Fruit fly (Drosophila melanogaster) whole organism, embryonic: ENCODE results near the gene Vps52.

Experiments used
- B-H2 ChIP-seq: fragments of 200-800 bp; sonication (Bioruptor generic); optimal IDR thresholded peaks from 2 replicates; lab custom pipeline; 2018; ENCODE audit warnings: missing biosample characterization, mild to moderate bottlenecking, missing genetic modification characterization
- CG10543 ChIP-seq: fragments of 200-800 bp; sonication (Bioruptor generic); optimal IDR thresholded peaks from 3 replicates; lab custom pipeline; 2017; ENCODE audit warnings: missing biosample characterization, mild to moderate bottlenecking, missing genetic modification characterization, moderate library complexity
- CG10979 ChIP-seq: fragments of 200-800 bp; sonication (Bioruptor generic); optimal IDR thresholded peaks from 2 replicates; lab custom pipeline; 2018; ENCODE audit warnings: missing biosample characterization, mild to moderate bottlenecking, missing genetic modification characterization, moderate library complexity
- CG11398 ChIP-seq: fragments of 200-800 bp; sonication (Bioruptor generic); optimal IDR thresholded peaks from 2 replicates; lab custom pipeline; 2016; ENCODE audit warnings: missing biosample characterization, missing genetic modification characterization
- CG11504 ChIP-seq: fragments of 200-800 bp; sonication (Bioruptor generic); optimal IDR thresholded peaks from 3 replicates; lab custom pipeline; 2019; ENCODE audit warnings: missing biosample characterization, mild to moderate bottlenecking, missing genetic modification characterization, moderate library complexity
- CG11696 ChIP-seq: fragments of 200-800 bp; sonication (Bioruptor generic); IDR thresholded peaks from 2 replicates; pipeline ENCODE4 v1.3.6; 2022; ENCODE audit warnings: missing biosample characterization, missing genetic modification characterization
- CG12155 ChIP-seq: fragments of 200-800 bp; sonication (Bioruptor generic); optimal IDR thresholded peaks from 3 replicates; lab custom pipeline; 2016; ENCODE audit warnings: missing biosample characterization, missing genetic modification characterization
- CG12236 ChIP-seq: fragments of 200-800 bp; sonication (Bioruptor generic); optimal IDR thresholded peaks from 2 replicates; lab custom pipeline; 2016; ENCODE audit warnings: missing biosample characterization, missing genetic modification characterization
- CG1233 ChIP-seq: fragments of 200-800 bp; sonication (Bioruptor generic); optimal IDR thresholded peaks from 4 replicates; lab custom pipeline; 2018; ENCODE audit warnings: missing biosample characterization, mild to moderate bottlenecking, missing genetic modification characterization
- CG14710 ChIP-seq: fragments of 200-800 bp; sonication (Bioruptor generic); optimal IDR thresholded peaks from 3 replicates; lab custom pipeline; 2019; ENCODE audit warnings: missing biosample characterization, mild to moderate bottlenecking, missing genetic modification characterization, moderate library complexity
- CG14860 ChIP-seq: fragments of 200-800 bp; sonication (Bioruptor generic); IDR thresholded peaks from 3 replicates; pipeline ENCODE4 v1.3.6; 2022; ENCODE audit warnings: missing biosample characterization, missing genetic modification characterization; ENCODE audit not compliant: partially characterized antibody
- CG17361 ChIP-seq: fragments of 200-800 bp; sonication (Bioruptor generic); IDR thresholded peaks from 3 replicates; pipeline ENCODE4 v1.3.6; 2022; ENCODE audit warnings: missing biosample characterization, missing genetic modification characterization
- CG18599 ChIP-seq: fragments of 200-800 bp; sonication (Bioruptor generic); optimal IDR thresholded peaks from 3 replicates; lab custom pipeline; 2017; ENCODE audit warnings: missing biosample characterization, missing genetic modification characterization, mild to moderate bottlenecking, moderate library complexity, missing genetic modification reagents
- CG2889 ChIP-seq: fragments of 200-800 bp; sonication (Bioruptor generic); IDR thresholded peaks from 3 replicates; pipeline ENCODE4 v1.3.6; 2022; ENCODE audit warnings: missing biosample characterization, missing genetic modification characterization
- CG3838 ChIP-seq: fragments of 200-800 bp; sonication (Bioruptor generic); optimal IDR thresholded peaks from 3 replicates; lab custom pipeline; 2016; ENCODE audit warnings: missing biosample characterization, missing genetic modification characterization
- CG4404 ChIP-seq: fragments of 200-800 bp; sonication (Bioruptor generic); IDR thresholded peaks from 2 replicates; pipeline ENCODE4 v1.3.6; 2022; ENCODE audit warnings: missing biosample characterization, missing genetic modification characterization
- CG4424 ChIP-seq: fragments of 200-800 bp; sonication (Bioruptor generic); optimal IDR thresholded peaks from 3 replicates; lab custom pipeline; 2016; ENCODE audit warnings: missing biosample characterization, missing genetic modification characterization
- CG9215 ChIP-seq: fragments of 200-800 bp; sonication (Bioruptor generic); IDR thresholded peaks from 2 replicates; pipeline ENCODE4 v1.3.6; 2022; ENCODE audit warnings: missing biosample characterization, missing genetic modification characterization
- CG9727 ChIP-seq: fragments of 200-800 bp; sonication (Bioruptor generic); optimal IDR thresholded peaks from 3 replicates; lab custom pipeline; 2017; ENCODE audit warnings: missing biosample characterization, mild to moderate bottlenecking, missing genetic modification characterization
- CG9817 ChIP-seq: fragments of 200-800 bp; sonication (Bioruptor generic); optimal IDR thresholded peaks from 2 replicates; lab custom pipeline; 2018; ENCODE audit warnings: missing biosample characterization, mild to moderate bottlenecking, missing genetic modification characterization, moderate library complexity
- D19B ChIP-seq: fragments of 200-800 bp; sonication (Bioruptor generic); optimal IDR thresholded peaks from 2 replicates; lab custom pipeline; 2017; ENCODE audit warnings: missing biosample characterization, mild to moderate bottlenecking, missing genetic modification characterization
- Dfd ChIP-seq, 2 experiments: fragments of >200 bp; optimal IDR thresholded peaks; 2 replicates each; lab custom pipeline; 2017; ENCODE audit warnings: missing biosample characterization in 2 of 2, missing genetic modification characterization in 2 of 2
- Dll ChIP-seq: fragments of 200-800 bp; sonication (Bioruptor generic); IDR thresholded peaks from 4 replicates; pipeline ENCODE4 v1.3.6; 2022; ENCODE audit warnings: missing biosample characterization, missing genetic modification characterization; ENCODE audit not compliant: partially characterized antibody
- Dref ChIP-seq: fragments of 200-800 bp; sonication (Bioruptor generic); IDR thresholded peaks from 2 replicates; pipeline ENCODE4 v1.3.6; 2022; ENCODE audit warnings: missing biosample characterization, missing genetic modification characterization
- Hr3 ChIP-seq: fragments of 200-800 bp; sonication (Bioruptor generic); optimal IDR thresholded peaks from 3 replicates; lab custom pipeline; 2016; ENCODE audit warnings: missing biosample characterization, missing genetic modification characterization
- Hr39 ChIP-seq: fragments of >200 bp; optimal IDR thresholded peaks from 2 replicates; lab custom pipeline; 2017
- Lhr ChIP-seq: fragments of 200-800 bp; sonication (Bioruptor generic); optimal IDR thresholded peaks from 3 replicates; lab custom pipeline; 2017; ENCODE audit warnings: mild to moderate bottlenecking, missing biosample characterization, missing genetic modification reagents, missing genetic modification characterization
- Lim3 ChIP-seq: fragments of 200-800 bp; sonication (Bioruptor generic); IDR thresholded peaks from 2 replicates; pipeline ENCODE4 v1.3.6; 2022; ENCODE audit warnings: missing biosample characterization, missing genetic modification characterization
- Rfx ChIP-seq: fragments of 200-800 bp; sonication (Bioruptor generic); IDR thresholded peaks from 2 replicates; pipeline ENCODE4 v1.3.6; 2022; ENCODE audit warnings: missing biosample characterization, missing genetic modification characterization
- Sry-β ChIP-seq: fragments of 200-800 bp; sonication (Bioruptor generic); optimal IDR thresholded peaks from 2 replicates; lab custom pipeline; 2018; ENCODE audit warnings: missing biosample characterization, mild to moderate bottlenecking, missing genetic modification characterization, moderate library complexity
- Stat92E ChIP-seq, 3 experiments: fragments of >200 bp in 2 of 3; fragments of 200-800 bp in 1 of 3; sonication (Bioruptor generic) in 1 of 3; optimal IDR thresholded peaks; 2 replicates each; lab custom pipeline; 2017 to 2019; ENCODE audit warnings: missing biosample characterization in 3 of 3, missing genetic modification characterization in 3 of 3, mild to moderate bottlenecking in 1 of 3, moderate library complexity in 1 of 3
- YL-1 ChIP-seq: fragments of 200-800 bp; sonication (Bioruptor generic); optimal IDR thresholded peaks from 3 replicates; lab custom pipeline; 2017; ENCODE audit warnings: missing biosample characterization, mild to moderate bottlenecking, missing genetic modification characterization
- bigmax ChIP-seq: fragments of 200-800 bp; sonication (Bioruptor generic); optimal IDR thresholded peaks from 2 replicates; lab custom pipeline; 2018; ENCODE audit warnings: missing biosample characterization, mild to moderate bottlenecking, missing genetic modification characterization
- cad ChIP-seq: fragments of >200 bp; optimal IDR thresholded peaks from 2 replicates; lab custom pipeline; 2017; ENCODE audit warnings: missing biosample characterization, missing genetic modification characterization
- cwo ChIP-seq: fragments of 200-800 bp; sonication (Bioruptor generic); optimal IDR thresholded peaks from 3 replicates; lab custom pipeline; 2017; ENCODE audit warnings: missing biosample characterization, missing genetic modification characterization, mild to moderate bottlenecking, moderate library complexity, missing genetic modification reagents
- ems ChIP-seq: fragments of 200-800 bp; sonication (Bioruptor generic); optimal IDR thresholded peaks from 3 replicates; lab custom pipeline; 2016; ENCODE audit warnings: missing biosample characterization, missing genetic modification characterization
- en ChIP-seq: fragments of 200-800 bp; sonication (Bioruptor generic); optimal IDR thresholded peaks from 2 replicates; lab custom pipeline; 2016; ENCODE audit warnings: missing biosample characterization, missing genetic modification characterization
- fd96Cb ChIP-seq: fragments of 200-800 bp; sonication (Bioruptor generic); optimal IDR thresholded peaks from 2 replicates; lab custom pipeline; 2018; ENCODE audit warnings: missing biosample characterization, mild to moderate bottlenecking, missing genetic modification characterization, moderate library complexity
- gem ChIP-seq: fragments of 200-800 bp; sonication (Bioruptor generic); optimal IDR thresholded peaks from 2 replicates; lab custom pipeline; 2019; ENCODE audit warnings: missing biosample characterization, mild to moderate bottlenecking, missing genetic modification characterization, moderate library complexity
- hkb ChIP-seq, 2 experiments: fragments of 200-800 bp in 1 of 2; fragments of >200 bp in 1 of 2; sonication (Bioruptor generic) in 1 of 2; IDR thresholded peaks in 1 of 2; optimal IDR thresholded peaks in 1 of 2; 2 replicates each; pipeline versions ENCODE4 v1.3.6 to Lab custom; 2017 to 2022; ENCODE audit warnings: missing biosample characterization in 1 of 2, missing genetic modification characterization in 1 of 2
- ind ChIP-seq: fragments of 200-800 bp; sonication (Bioruptor generic); optimal IDR thresholded peaks from 3 replicates; lab custom pipeline; 2016; ENCODE audit warnings: missing biosample characterization, missing genetic modification characterization
- lilli ChIP-seq: fragments of 200-800 bp; sonication (Bioruptor generic); optimal IDR thresholded peaks from 3 replicates; lab custom pipeline; 2016; ENCODE audit warnings: missing biosample characterization, missing genetic modification characterization
- nerfin-1 ChIP-seq: fragments of 200-800 bp; sonication (Bioruptor generic); optimal IDR thresholded peaks from 3 replicates; lab custom pipeline; 2019; ENCODE audit warnings: missing biosample characterization, mild to moderate bottlenecking, missing genetic modification characterization, moderate library complexity
- psq ChIP-seq: fragments of 200-800 bp; sonication (Bioruptor generic); optimal IDR thresholded peaks from 2 replicates; lab custom pipeline; 2017; ENCODE audit warnings: missing biosample characterization, missing genetic modification characterization
- salm ChIP-seq: fragments of 200-800 bp; sonication (Bioruptor generic); optimal IDR thresholded peaks from 2 replicates; lab custom pipeline; 2018; ENCODE audit warnings: missing biosample characterization, mild to moderate bottlenecking, missing genetic modification characterization
- stwl ChIP-seq: fragments of 200-800 bp; sonication (Bioruptor generic); optimal IDR thresholded peaks from 3 replicates; lab custom pipeline; 2018; ENCODE audit warnings: missing biosample characterization, mild to moderate bottlenecking, missing genetic modification characterization, moderate library complexity
- tin ChIP-seq: fragments of 200-800 bp; sonication (Bioruptor generic); optimal IDR thresholded peaks from 3 replicates; lab custom pipeline; 2016; ENCODE audit warnings: missing biosample characterization, missing genetic modification characterization
- twi ChIP-seq: fragments of 200-800 bp; optimal IDR thresholded peaks from 2 replicates; lab custom pipeline; 2019; ENCODE audit warnings: missing biosample characterization, mild to moderate bottlenecking, missing genetic modification characterization, moderate library complexity
- tx ChIP-seq: fragments of 200-800 bp; sonication (Bioruptor generic); optimal IDR thresholded peaks from 2 replicates; lab custom pipeline; 2016; ENCODE audit warnings: missing biosample characterization, missing genetic modification characterization
- unc-4 ChIP-seq: fragments of 200-800 bp; sonication (Bioruptor generic); IDR thresholded peaks from 2 replicates; pipeline ENCODE4 v1.3.6; 2022; ENCODE audit warnings: missing biosample characterization, missing genetic modification characterization; ENCODE audit not compliant: partially characterized antibody

The Vps52 gene

dm6 chr2L:5519846-5520384 lies 3.8 kb downstream of the Vps52 start, which contains the start of the genes CG7382 and cl (continued):
- peak in 1 of 3 experiments; percentile 24 for TF ChIP-seq Stat92E (GFP tag; optimal IDR thresholded peaks at IDR 0.05; lab: Kevin White, UChicago)
- TF ChIP-seq CG11398: no peak
- TF ChIP-seq Dll: no peak
- no peak for TF ChIP-seq ems (GFP tag; lab: Kevin White, UChicago)
- no peak for TF ChIP-seq salm (tag; lab: Kevin White, UChicago)
- no peak for TF ChIP-seq D19B (GFP tag; lab: Kevin White, UChicago)
- peak; percentile 64 for TF ChIP-seq gem (tag; lab: Kevin White, UChicago)
- peak; percentile 59 for TF ChIP-seq Dref (GFP tag; lab: Robert Waterston, UW)
- no peak for TF ChIP-seq CG3838 (GFP tag; lab: Kevin White, UChicago)
- TF ChIP-seq hkb (optimal IDR thresholded peaks at IDR 0.05; lab: Kevin White, UChicago): peak; percentile 85
- TF ChIP-seq hkb (GFP tag; IDR thresholded peaks at IDR 0.05; lab: Robert Waterston, UW): no peak
- no peak for TF ChIP-seq CG1233 (GFP tag; lab: Kevin White, UChicago)
- no peak for TF ChIP-seq cwo (GFP tag; lab: Kevin White, UChicago)
- peak; percentile 68 for TF ChIP-seq CG17361 (GFP tag; lab: Robert Waterston, UW)
- TF ChIP-seq CG12155 (GFP tag; lab: Kevin White, UChicago): peak; percentile 36
- TF ChIP-seq Dfd (GFP tag; optimal IDR thresholded peaks at IDR 0.05; lab: Kevin White, UChicago): no peak
- TF ChIP-seq ind (GFP tag; lab: Kevin White, UChicago): peak; percentile 54
- no peak for TF ChIP-seq bigmax (GFP tag; lab: Kevin White, UChicago)
- TF ChIP-seq Hr39 (lab: Kevin White, UChicago): no peak
- no peak for TF ChIP-seq CG2889
- peak; percentile 84 for TF ChIP-seq CG14710
- TF ChIP-seq CG12236 (GFP tag; lab: Kevin White, UChicago): no peak
- peak; percentile 21 for TF ChIP-seq Hr3 (GFP tag; lab: Kevin White, UChicago)
- peak; percentile 28 for TF ChIP-seq B-H2 (GFP tag; lab: Kevin White, UChicago)
- TF ChIP-seq CG4404 (GFP tag; lab: Robert Waterston, UW): peak; percentile 20; the same call in 1 of the 2 replicates
- TF ChIP-seq Lim3 (GFP tag; lab: Robert Waterston, UW): no peak
- peak; percentile 48 for TF ChIP-seq CG4424
- no peak for TF ChIP-seq tx (GFP tag; lab: Kevin White, UChicago)
- peak; percentile 46 for TF ChIP-seq nerfin-1
- TF ChIP-seq stwl: peak; percentile 4
- TF ChIP-seq CG11504: peak; percentile 69
- peak; percentile 98 for TF ChIP-seq Sry-β (GFP tag; lab: Kevin White, UChicago)
- peak; percentile 31; the same call in 1 of the 2 replicates for TF ChIP-seq CG9215 (GFP tag; lab: Robert Waterston, UW)
- peak; percentile 41 for TF ChIP-seq lilli (GFP tag; lab: Kevin White, UChicago)
- no peak for TF ChIP-seq en (GFP tag; lab: Kevin White, UChicago)
- peak; percentile 42 for TF ChIP-seq CG9727
- no peak for TF ChIP-seq CG11696 (GFP tag; lab: Robert Waterston, UW)
- no peak for TF ChIP-seq cad (GFP tag; lab: Kevin White, UChicago)
- peak; percentile 11 for TF ChIP-seq fd96Cb
- TF ChIP-seq psq (GFP tag; lab: Kevin White, UChicago): no peak
- peak; percentile 57 for TF ChIP-seq CG10543 (GFP tag; lab: Kevin White, UChicago)
- no peak for TF ChIP-seq unc-4
- no peak for TF ChIP-seq Lhr (GFP tag; lab: Kevin White, UChicago)
- peak; percentile 34 for TF ChIP-seq CG9817
- TF ChIP-seq tin (GFP tag; lab: Kevin White, UChicago): peak; percentile 45
- TF ChIP-seq CG14860: no peak
- TF ChIP-seq Rfx: peak; percentile 40; the same call in 1 of the 2 replicates
- TF ChIP-seq YL-1: no peak
- TF ChIP-seq CG18599: peak; percentile 36
- TF ChIP-seq CG10979 (tag; lab: Kevin White, UChicago): peak; percentile 24
- peak; percentile 47 for TF ChIP-seq twi (tag; lab: Kevin White, UChicago)
